Fruit fly (Drosophila melanogaster): ENCODE results near the gene CG10600.

dm6 chr2L:18864981-18865380 is 25.5 kb upstream of the CG10600 start:
- TF ChIP-seq pan (optimal IDR thresholded peaks at IDR 0.05): no peak
- TF ChIP-seq usp (GFP tag; optimal IDR thresholded peaks at IDR 0.05): no peak
- no peak for TF ChIP-seq CG8478 (optimal IDR thresholded peaks at IDR 0.05)
- TF ChIP-seq psq (optimal IDR thresholded peaks at IDR 0.05): no peak
- no peak for TF ChIP-seq Dll (optimal IDR thresholded peaks at IDR 0.05)
- no peak for TF ChIP-seq EcR (GFP tag; optimal IDR thresholded peaks at IDR 0.05)
